Worm (Caenorhabditis elegans): ENCODE results near the gene F17C8.3.
"Not testable (repeated sequence)": the region's sequence is repeated elsewhere in the genome, so short reads cannot be mapped to it uniquely, and the experiment has no call there.

F17C8.3 gene

ce11 chrIII:4734056-4734455 is 2.3 kb downstream of the F17C8.3 start, which contains the start of gene F17C8.9:
F17C8.9 (plus strand) TSS chrIII:4734356.
- TF ChIP-seq nhr-76 (tag; optimal IDR thresholded peaks at IDR 0.05) (no peak), lsy-2 (tag; optimal IDR thresholded peaks at IDR 0.05) (no peak), ceh-39 (tag; optimal IDR thresholded peaks at IDR 0.05) (no peak), mab-5 (tag; optimal IDR thresholded peaks at IDR 0.05) (no peak), nhr-28 (tag; optimal IDR thresholded peaks at IDR 0.05) (no peak), elt-3 (tag; optimal IDR thresholded peaks at IDR 0.05) (no peak), nhr-2 (tag; optimal IDR thresholded peaks at IDR 0.05) (no peak), zip-8 (tag; optimal IDR thresholded peaks at IDR 0.05) (no peak), sptf-1 (tag; optimal IDR thresholded peaks at IDR 0.05) (no peak), ceh-83 (GFP tag; optimal IDR thresholded peaks at IDR 0.05) (no peak), mls-2 (tag; optimal IDR thresholded peaks at IDR 0.05) (no peak), unc-62 (GFP tag; optimal IDR thresholded peaks at IDR 0.05) (no peak), nhr-12 (tag; optimal IDR thresholded peaks at IDR 0.05) (no peak), ceh-43 (GFP tag; optimal IDR thresholded peaks at IDR 0.05) (no peak), blmp-1 (tag; optimal IDR thresholded peaks at IDR 0.05) (no peak), ztf-11 (tag; optimal IDR thresholded peaks at IDR 0.05) (no peak), pha-4 (tag; optimal IDR thresholded peaks at IDR 0.05) (no peak), ces-1 (GFP tag; optimal IDR thresholded peaks at IDR 0.05) (no peak), drap-1 (GFP tag; optimal IDR thresholded peaks at IDR 0.05) (no peak), lin-13 (tag; optimal IDR thresholded peaks at IDR 0.05) (no peak)

ce11 chrIII:4735443-4735842 is 3.7 kb downstream of the F17C8.3 start, which contains the start of gene F17C8.7:
F17C8.7 (plus strand) TSS chrIII:4735743.
- TF ChIP-seq cnd-1 (tag; optimal IDR thresholded peaks at IDR 0.05), result no peak
- no peak for TF ChIP-seq pha-4 (tag; optimal IDR thresholded peaks at IDR 0.05)
- no peak for TF ChIP-seq ceh-39 (tag; optimal IDR thresholded peaks at IDR 0.05)

ce11 chrIII:4739975-4740374 is 8.2 kb downstream of the F17C8.3 start, which contains the start of gene ras-2:
ras-2 (minus strand) TSS chrIII:4740075.
- no peak for TF ChIP-seq cnd-1 (tag; optimal IDR thresholded peaks at IDR 0.05)
- TF ChIP-seq ceh-43 (GFP tag; optimal IDR thresholded peaks at IDR 0.05), result no peak
- TF ChIP-seq tbx-8 (GFP tag; optimal IDR thresholded peaks at IDR 0.05), result no peak
- no peak for TF ChIP-seq mab-5 (tag; optimal IDR thresholded peaks at IDR 0.05)
- TF ChIP-seq lin-13 (tag; optimal IDR thresholded peaks at IDR 0.05), result no peak
- no peak for TF ChIP-seq snpc-4 (tag; optimal IDR thresholded peaks at IDR 0.05)
- no peak for TF ChIP-seq bed-3 (GFP tag; optimal IDR thresholded peaks at IDR 0.05)
- TF ChIP-seq nhr-2 (tag; optimal IDR thresholded peaks at IDR 0.05), result no peak
- no peak for TF ChIP-seq elt-1 (tag; optimal IDR thresholded peaks at IDR 0.05; ENCODE audit: borderline replicate concordance, insufficient read depth)
- no peak for TF ChIP-seq lin-32 (GFP tag; optimal IDR thresholded peaks at IDR 0.05)
- TF ChIP-seq elt-3 (tag; optimal IDR thresholded peaks at IDR 0.05), result no peak
- TF ChIP-seq unc-62 (GFP tag; optimal IDR thresholded peaks at IDR 0.05), result no peak
- TF ChIP-seq drap-1 (GFP tag; optimal IDR thresholded peaks at IDR 0.05), result no peak
- TF ChIP-seq nhr-76 (tag; optimal IDR thresholded peaks at IDR 0.05), result no peak
- TF ChIP-seq nhr-237 (tag; optimal IDR thresholded peaks at IDR 0.05), result no peak
- TF ChIP-seq lsy-2 (tag; optimal IDR thresholded peaks at IDR 0.05), result no peak

- no peak for TF ChIP-seq nhr-2 (tag; optimal IDR thresholded peaks at IDR 0.05)
- no peak for TF ChIP-seq mep-1 (tag; optimal IDR thresholded peaks at IDR 0.05)
- TF ChIP-seq nhr-28 (tag; optimal IDR thresholded peaks at IDR 0.05), result no peak
- TF ChIP-seq sem-2 (GFP tag; optimal IDR thresholded peaks at IDR 0.05), result no peak
- no peak for TF ChIP-seq lin-13 (tag; optimal IDR thresholded peaks at IDR 0.05)
- no peak for TF ChIP-seq hlh-1 (tag; optimal IDR thresholded peaks at IDR 0.05)
- TF ChIP-seq drap-1 (GFP tag; optimal IDR thresholded peaks at IDR 0.05), result no peak
- TF ChIP-seq lsy-2 (tag; optimal IDR thresholded peaks at IDR 0.05), result no peak
- TF ChIP-seq unc-120 (tag; optimal IDR thresholded peaks at IDR 0.05; ENCODE audit: poor library complexity, severe bottlenecking), result no peak
- no peak for TF ChIP-seq mls-2 (tag; optimal IDR thresholded peaks at IDR 0.05)
- TF ChIP-seq mab-5 (tag; optimal IDR thresholded peaks at IDR 0.05), result no peak
- no peak for TF ChIP-seq ces-1 (GFP tag; optimal IDR thresholded peaks at IDR 0.05)
- TF ChIP-seq elt-3 (tag; optimal IDR thresholded peaks at IDR 0.05), result no peak
- TF ChIP-seq ham-2 (GFP tag; optimal IDR thresholded peaks at IDR 0.05), result no peak
- no peak for TF ChIP-seq nhr-12 (tag; optimal IDR thresholded peaks at IDR 0.05)
- TF ChIP-seq ceh-83 (GFP tag; optimal IDR thresholded peaks at IDR 0.05), result no peak
These were observed 9.1 kb downstream of the F17C8.3 start for ce11 chrIII:4740820-4741219.

- TF ChIP-seq lsy-2 (tag; optimal IDR thresholded peaks at IDR 0.05); nhr-237 (tag; optimal IDR thresholded peaks at IDR 0.05); ham-2 (GFP tag; optimal IDR thresholded peaks at IDR 0.05): not testable (repeated sequence)
These were observed 10.9 kb downstream of the F17C8.3 start, which contains the start of gene twk-6 for ce11 chrIII:4742620-4743019. twk-6 (plus strand) TSS chrIII:4742920.

All from whole organism, mixed stage, embryonic.